Worm (Caenorhabditis elegans): Measurements from ENCODE around the gene ule-4.
"Not testable (repeated sequence)": the region's sequence is repeated elsewhere in the genome, so short reads cannot be mapped to it uniquely, and the experiment has no call there.

The ule-4 gene

DNA sequence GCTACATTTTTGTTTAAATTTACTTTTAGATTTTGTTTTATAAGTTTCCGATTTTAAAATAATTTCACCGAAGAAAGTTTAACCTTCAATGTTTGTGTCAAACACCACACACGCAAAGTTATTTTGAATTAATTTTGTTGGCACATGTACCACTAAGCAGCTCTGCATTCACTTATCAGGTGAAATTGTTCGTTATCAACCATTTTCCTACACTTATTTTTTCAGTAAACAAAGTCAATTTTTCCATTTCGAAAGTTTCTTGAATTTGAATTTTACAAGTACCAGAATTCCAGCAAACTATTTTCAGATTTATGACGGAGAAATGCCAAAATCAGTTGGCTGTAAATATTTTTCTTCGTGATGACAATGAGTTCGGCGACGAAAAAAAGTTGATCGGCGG, 28.3 kb downstream of the ule-4 start, which contains the start of gene C08F11.3:
C08F11.3 (plus strand) TSS at position 301 of the 400 bp plus-strand sequence.
- TF ChIP-seq ceh-16 (tag; optimal IDR thresholded peaks at IDR 0.05) (no peak), nfya-1 (tag; optimal IDR thresholded peaks at IDR 0.05; ENCODE audit: insufficient read depth) (no peak), nhr-23 (tag; optimal IDR thresholded peaks at IDR 0.05) (no peak), pqm-1 (tag; optimal IDR thresholded peaks at IDR 0.05) (no peak), nhr-43 (tag; optimal IDR thresholded peaks at IDR 0.05; ENCODE audit: poor library complexity, severe bottlenecking) (no peak), egl-27 (tag; optimal IDR thresholded peaks at IDR 0.05) (no peak), nhr-11 (tag; optimal IDR thresholded peaks at IDR 0.05) (no peak), ama-1 (optimal IDR thresholded peaks at IDR 0.05) (no peak), pha-4 (tag; optimal IDR thresholded peaks at IDR 0.05) (peak; percentile 19), lin-39 (tag; optimal IDR thresholded peaks at IDR 0.05) (no peak), nhr-25 (tag; optimal IDR thresholded peaks at IDR 0.05) (no peak), nhr-76 (tag; optimal IDR thresholded peaks at IDR 0.05) (no peak), elt-2 (tag; optimal IDR thresholded peaks at IDR 0.05) (peak; percentile 15), eor-1 (tag; optimal IDR thresholded peaks at IDR 0.05) (no peak), egl-5 (tag; optimal IDR thresholded peaks at IDR 0.05) (no peak)

DNA sequence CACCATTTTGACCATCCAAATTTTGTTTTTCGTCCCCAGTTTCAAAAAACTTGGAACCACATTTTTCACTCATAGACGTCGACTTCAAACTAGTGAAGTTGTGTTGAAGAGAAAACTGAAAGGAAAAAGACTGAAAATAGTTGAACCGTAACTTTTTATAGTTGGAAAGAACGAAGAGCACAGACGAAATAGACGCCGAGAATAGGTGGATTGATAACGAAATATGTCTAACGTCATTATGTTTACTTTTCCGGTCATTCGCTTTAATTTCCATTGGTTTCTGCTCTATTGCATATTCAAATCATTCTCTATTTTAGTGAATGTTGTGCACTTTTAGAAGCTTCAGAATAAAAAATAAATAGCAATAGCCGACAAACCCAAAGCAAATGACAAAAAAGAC, 37.7 kb downstream of the ule-4 start, which contains the start of gene C08F11.13:
C08F11.13 (minus strand) TSS at position 138 of the 400 bp plus-strand sequence.
- TF ChIP-seq pqm-1 (tag; optimal IDR thresholded peaks at IDR 0.05) = peak; percentile 82
- TF ChIP-seq nfya-1 (tag; optimal IDR thresholded peaks at IDR 0.05; ENCODE audit: insufficient read depth) = no peak
- peak; percentile 69 for TF ChIP-seq elt-2 (tag; optimal IDR thresholded peaks at IDR 0.05)
- peak; percentile 60 for TF ChIP-seq pha-4 (tag; optimal IDR thresholded peaks at IDR 0.05)
- TF ChIP-seq jun-1 (tag; optimal IDR thresholded peaks at IDR 0.05) = peak; percentile 0
- TF ChIP-seq lin-39 (tag; optimal IDR thresholded peaks at IDR 0.05) = no peak

DNA sequence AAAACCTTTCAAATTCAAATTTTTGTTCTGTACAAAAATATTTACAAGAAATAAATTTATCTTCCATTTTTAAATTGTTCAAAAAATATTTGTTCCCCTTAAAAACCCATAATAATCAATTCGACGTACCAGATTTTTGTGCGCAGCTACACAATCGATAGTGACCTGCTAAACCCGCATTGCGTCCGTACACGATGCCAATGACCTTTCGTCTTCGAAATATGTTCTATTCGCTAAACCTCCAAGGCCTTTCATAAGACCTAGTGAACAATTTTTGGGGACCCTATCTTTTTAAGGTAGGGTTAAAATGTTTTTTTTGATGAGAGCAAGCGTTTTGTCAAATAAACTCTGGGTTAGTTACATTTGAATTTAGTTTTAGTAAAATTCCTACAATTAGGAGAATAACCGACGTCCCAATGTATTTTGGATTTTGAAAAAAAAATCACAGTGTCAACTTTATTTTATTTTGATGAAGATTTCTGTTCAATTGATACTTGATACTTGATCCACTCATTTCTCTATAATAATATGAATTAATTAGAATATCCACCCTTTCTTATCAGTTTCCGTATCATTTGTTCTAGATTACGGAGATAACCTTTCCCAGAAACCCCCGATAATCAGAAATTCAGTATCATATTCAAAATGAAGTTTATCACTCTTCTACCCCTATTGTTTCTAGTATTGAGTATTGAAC, 45.3 kb downstream of the ule-4 start, which contains the start of gene Y45F10B.59:
Y45F10B.59 (plus strand) TSS at position 647 of the 697 bp plus-strand sequence.
- TF ChIP-seq fkh-10 (GFP tag; optimal IDR thresholded peaks at IDR 0.05) = no peak
- TF ChIP-seq egl-5 (tag; optimal IDR thresholded peaks at IDR 0.05) = no peak
- TF ChIP-seq snpc-4 (tag; optimal IDR thresholded peaks at IDR 0.05) = peak; percentile 6
- no peak for TF ChIP-seq unc-39 (tag; optimal IDR thresholded peaks at IDR 0.05)

DNA sequence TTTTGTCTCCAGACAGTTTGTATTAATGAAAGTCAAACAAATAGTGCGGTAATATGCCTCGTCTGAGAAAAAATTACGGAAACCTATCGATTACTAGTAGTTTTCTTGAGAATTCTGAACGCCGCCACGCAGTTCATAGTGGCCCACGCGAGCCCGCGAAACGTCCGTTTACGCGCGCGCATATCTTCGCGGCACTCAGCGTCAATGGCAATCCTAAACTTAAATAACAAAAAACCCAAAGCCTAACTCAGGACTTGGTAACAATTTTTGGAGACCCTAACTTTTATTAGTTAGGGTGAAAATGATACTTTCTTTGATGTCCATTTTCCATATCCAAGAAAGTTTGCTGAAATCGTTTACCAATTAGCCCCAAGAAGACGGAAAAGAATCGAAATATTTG, 46.0 kb downstream of the ule-4 start:
- TF ChIP-seq snpc-4 (tag; optimal IDR thresholded peaks at IDR 0.05) (peak; percentile 40), ZK546.5 (tag; optimal IDR thresholded peaks at IDR 0.05) (no peak)

DNA sequence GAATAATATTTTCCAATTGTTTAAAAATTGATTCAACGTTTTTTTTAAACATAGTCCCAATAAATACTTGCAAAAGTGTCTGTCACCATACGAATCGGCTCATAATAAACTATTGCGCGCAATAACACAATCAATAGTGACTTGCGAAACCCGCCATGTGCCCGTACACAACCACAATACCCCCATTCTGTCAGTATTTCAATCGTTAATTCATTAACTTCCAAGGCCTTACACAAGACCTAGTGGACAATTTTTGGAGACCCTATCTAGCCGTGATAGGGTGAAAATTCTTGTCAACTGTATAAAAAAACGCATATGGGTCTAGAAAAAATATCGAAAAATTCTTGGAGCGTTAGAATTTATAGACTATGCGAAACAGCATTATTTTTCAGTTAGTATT, 46.8 kb downstream of the ule-4 start:
- no peak for TF ChIP-seq ztf-4 (tag; optimal IDR thresholded peaks at IDR 0.05)
- TF ChIP-seq nhr-12 (tag; optimal IDR thresholded peaks at IDR 0.05) = no peak
- TF ChIP-seq mml-1 (tag; optimal IDR thresholded peaks at IDR 0.05) = no peak
- no peak for TF ChIP-seq pqm-1 (tag; optimal IDR thresholded peaks at IDR 0.05)
- TF ChIP-seq nhr-76 (tag; optimal IDR thresholded peaks at IDR 0.05) = no peak
- no peak for TF ChIP-seq nhr-25 (tag; optimal IDR thresholded peaks at IDR 0.05)
- TF ChIP-seq snpc-4 (tag; optimal IDR thresholded peaks at IDR 0.05) = peak; percentile 70

DNA sequence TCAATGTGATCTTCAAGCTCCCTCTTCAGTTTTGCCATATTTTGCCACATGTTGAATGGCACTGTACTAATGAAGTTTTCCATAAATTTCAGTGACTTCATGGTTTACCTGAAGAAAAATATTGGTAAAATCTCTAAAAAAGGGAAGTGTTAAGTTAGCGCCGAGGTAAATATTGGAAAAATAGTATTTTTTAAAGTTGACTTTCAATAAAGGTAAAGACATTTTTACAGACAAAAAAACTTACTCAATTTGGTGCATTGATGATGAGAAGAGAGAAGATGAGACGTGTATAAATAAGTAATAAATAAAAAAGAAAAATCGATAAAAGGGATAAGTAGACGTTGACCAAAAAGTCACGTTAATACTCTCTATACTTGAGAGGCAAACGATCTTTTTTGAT, 49.6 kb downstream of the ule-4 start, which contains the start of gene Y45F10B.9:
Y45F10B.9 (minus strand) TSS at position 101 of the 400 bp plus-strand sequence.
- TF ChIP-seq R02D3.7 (tag; optimal IDR thresholded peaks at IDR 0.05); nhr-43 (tag; optimal IDR thresholded peaks at IDR 0.05; ENCODE audit: poor library complexity, severe bottlenecking); elt-1 (tag; optimal IDR thresholded peaks at IDR 0.05): not testable (repeated sequence)
